Fruit fly (Drosophila melanogaster): ENCODE data around the gene Arpc3A.

DNA sequence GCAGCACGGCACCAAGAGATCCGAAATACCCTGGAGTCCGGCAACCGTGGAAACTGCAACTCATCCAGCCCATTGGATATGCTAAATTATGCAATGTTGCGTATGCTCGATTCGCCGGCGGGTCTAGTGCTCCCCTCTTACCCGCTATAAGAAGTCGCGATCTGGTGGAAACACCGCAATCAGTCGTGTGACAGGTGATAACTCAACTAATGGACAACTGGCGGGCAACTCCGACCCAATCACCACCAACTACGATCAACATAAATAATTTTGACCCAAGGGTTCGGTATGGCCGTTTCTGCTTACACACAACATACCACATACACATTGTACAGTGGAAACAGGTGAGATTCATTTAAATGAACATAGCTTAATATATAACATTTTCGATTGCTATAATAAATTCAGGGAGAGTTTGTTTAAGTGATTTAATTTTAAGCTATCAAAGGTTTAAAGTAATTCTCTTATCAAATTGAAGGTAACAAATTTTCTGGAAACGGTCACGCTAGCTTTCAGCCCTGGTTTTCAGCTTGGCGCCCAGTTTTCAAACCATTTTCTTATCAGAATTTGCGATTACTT lies 22.8 kb downstream of the Arpc3A start, which contains the start of gene Hmt-1:
- TF ChIP-seq CG17806 (tag; optimal IDR thresholded peaks at IDR 0.05) (no peak), D1 (tag; optimal IDR thresholded peaks at IDR 0.05) (no peak), Pif1A (GFP tag; optimal IDR thresholded peaks at IDR 0.05) (no peak), rn (GFP tag; IDR thresholded peaks at IDR 0.05) (no peak), EcR (GFP tag; optimal IDR thresholded peaks at IDR 0.05) (no peak), CG8301 (tag; optimal IDR thresholded peaks at IDR 0.05) (no peak), CG15710 (tag; optimal IDR thresholded peaks at IDR 0.05) (no peak), CG32121 (GFP tag; IDR thresholded peaks at IDR 0.05) (no peak), CG10348 (GFP tag; IDR thresholded peaks at IDR 0.05) (no peak), CG8159 (tag; optimal IDR thresholded peaks at IDR 0.05) (no peak), gl (tag; optimal IDR thresholded peaks at IDR 0.05) (no peak), CG13204 (GFP tag; optimal IDR thresholded peaks at IDR 0.05) (no peak)
